Worm (Caenorhabditis elegans) whole organism, L4/young adult: ENCODE data around the gene clec-63.

ENCODE experiments used
- W03F9.2 ChIP-seq: fragments of 150-350 bp; optimal IDR thresholded peaks from 2 replicates; lab custom pipeline; 2014; ENCODE audit warnings: missing biosample characterization, missing genetic modification characterization
- dao-5 ChIP-seq: sonication (generic microtip); optimal IDR thresholded peaks from 2 replicates; lab custom pipeline; 2016; ENCODE audit warnings: missing genotype, missing genetic modification characterization, moderate library complexity, missing compliant biosample characterization
- him-1 ChIP-seq: sonication (generic microtip); optimal IDR thresholded peaks from 2 replicates; lab custom pipeline; 2016; ENCODE audit warnings: missing genotype, missing genetic modification reagents, missing genetic modification characterization, missing compliant biosample characterization

ce11 chrII:12914514-12915075 lies 19.2 kb downstream of the clec-63 start, which contains the start of gene F35C5.12:
- no peak for TF ChIP-seq W03F9.2 (tag; lab: Kevin White, UChicago)
- no peak for TF ChIP-seq him-1 (tag; lab: Kevin White, UChicago)
- no peak for TF ChIP-seq dao-5 (tag; lab: Kevin White, UChicago)
